Worm (Caenorhabditis elegans) whole organism, mixed stage, embryonic: ENCODE measurements around the gene srh-182.

Experiments used
- blmp-1 ChIP-seq: fragments of 150-350 bp; optimal IDR thresholded peaks from 2 replicates; lab custom pipeline; 2014; ENCODE audit warnings: missing biosample characterization, missing genetic modification characterization
- ceh-39 ChIP-seq: fragments of 150-350 bp; optimal IDR thresholded peaks from 2 replicates; lab custom pipeline; 2014; ENCODE audit warnings: missing biosample characterization, missing genetic modification characterization
- ces-1 ChIP-seq: fragments of 150-350 bp; optimal IDR thresholded peaks from 2 replicates; lab custom pipeline; 2014; ENCODE audit warnings: missing biosample characterization, missing genetic modification reagents, missing genetic modification characterization
- elt-1 ChIP-seq: sonication (generic microtip); optimal IDR thresholded peaks from 2 replicates; lab custom pipeline; 2017; ENCODE audit warnings: missing genetic modification characterization, mild to moderate bottlenecking, missing compliant biosample characterization, antibody characterized with exemption, moderate library complexity, borderline replicate concordance; ENCODE audit not compliant: insufficient read depth
- elt-3 ChIP-seq: fragments of 150-350 bp; optimal IDR thresholded peaks from 2 replicates; lab custom pipeline; 2014; ENCODE audit warnings: missing biosample characterization, missing genetic modification characterization
- hlh-1 ChIP-seq: fragments of 150-350 bp; optimal IDR thresholded peaks from 2 replicates; lab custom pipeline; 2014; ENCODE audit warnings: missing biosample characterization, missing genetic modification reagents, missing genetic modification characterization
- lin-13 ChIP-seq: fragments of 150-350 bp; optimal IDR thresholded peaks from 2 replicates; lab custom pipeline; 2014; ENCODE audit warnings: missing biosample characterization, missing genetic modification characterization
- mep-1 ChIP-seq: fragments of 150-350 bp; optimal IDR thresholded peaks from 2 replicates; lab custom pipeline; 2017; ENCODE audit warnings: missing biosample characterization, missing genetic modification reagents, missing genetic modification characterization, inconsistent platforms
- nhr-237 ChIP-seq: fragments of 150-350 bp; optimal IDR thresholded peaks from 2 replicates; lab custom pipeline; 2014; ENCODE audit warnings: missing biosample characterization, missing genetic modification characterization
- pha-4 ChIP-seq: fragments of 150-350 bp; optimal IDR thresholded peaks from 2 replicates; lab custom pipeline; 2018; ENCODE audit warnings: missing biosample characterization, missing genetic modification reagents, missing genetic modification characterization
- snpc-4 ChIP-seq: fragments of 150-350 bp; optimal IDR thresholded peaks from 2 replicates; lab custom pipeline; 2014; ENCODE audit warnings: missing biosample characterization, missing genetic modification characterization
- unc-39 ChIP-seq: fragments of 150-350 bp; optimal IDR thresholded peaks from 2 replicates; lab custom pipeline; 2014; ENCODE audit warnings: missing biosample characterization, missing genetic modification characterization
- unc-62 ChIP-seq: fragments of 150-350 bp; optimal IDR thresholded peaks from 2 replicates; lab custom pipeline; 2014; ENCODE audit warnings: missing biosample characterization, missing genetic modification reagents, missing genetic modification characterization

ce11 chrV:18430826-18431225 is 42.5 kb downstream of the srh-182 start:
- no peak for TF ChIP-seq snpc-4
- no peak for TF ChIP-seq elt-3 (tag; lab: Kevin White, UChicago)
- TF ChIP-seq hlh-1, result no peak
- TF ChIP-seq nhr-237, result no peak
- no peak for TF ChIP-seq mep-1 (tag; lab: Kevin White, UChicago)
- TF ChIP-seq unc-62, result no peak
- no peak for TF ChIP-seq pha-4 (tag; lab: Kevin White, UChicago)
- no peak for TF ChIP-seq lin-13 (tag; lab: Kevin White, UChicago)
- TF ChIP-seq ces-1 (GFP tag; lab: Kevin White, UChicago), result no peak
- no peak for TF ChIP-seq blmp-1 (tag; lab: Kevin White, UChicago)
- no peak for TF ChIP-seq ceh-39 (tag; lab: Kevin White, UChicago)
- TF ChIP-seq unc-39 (tag; lab: Kevin White, UChicago), result no peak
- TF ChIP-seq elt-1 (tag; lab: Kevin White, UChicago), result no peak
